Worm (Caenorhabditis elegans) whole organism, L3 larva: ENCODE data around the gene lgc-42.

Experiments
- R02D3.7 ChIP-seq: fragments of 150-350 bp; optimal IDR thresholded peaks from 2 replicates; lab custom pipeline; 2014; ENCODE audit warnings: missing biosample characterization, missing genetic modification characterization
- ceh-16 ChIP-seq: sonication (generic microtip); optimal IDR thresholded peaks from 2 replicates; lab custom pipeline; 2017; ENCODE audit warnings: missing biosample characterization, missing genetic modification characterization
- ceh-28 ChIP-seq: fragments of 150-350 bp; optimal IDR thresholded peaks from 2 replicates; lab custom pipeline; 2014; ENCODE audit warnings: missing biosample characterization, missing genetic modification reagents, missing genetic modification characterization
- egl-27 ChIP-seq: sonication (generic microtip); optimal IDR thresholded peaks from 4 replicates; lab custom pipeline; 2017; ENCODE audit warnings: missing biosample characterization, missing genetic modification reagents, missing genetic modification characterization
- eor-1 ChIP-seq, 2 experiments: fragments of 150-350 bp; optimal IDR thresholded peaks; 2 replicates each; lab custom pipeline; 2014 to 2018; ENCODE audit warnings: missing biosample characterization in 2 of 2, missing genetic modification characterization in 2 of 2
- fkh-2 ChIP-seq: fragments of 150-350 bp; optimal IDR thresholded peaks from 2 replicates; lab custom pipeline; 2014; ENCODE audit warnings: missing biosample characterization, missing genetic modification reagents, missing genetic modification characterization
- fos-1 ChIP-seq: fragments of 150-350 bp; optimal IDR thresholded peaks from 2 replicates; lab custom pipeline; 2014; ENCODE audit warnings: missing biosample characterization, missing genetic modification characterization
- lin-39 ChIP-seq: fragments of 150-350 bp; optimal IDR thresholded peaks from 2 replicates; lab custom pipeline; 2018; ENCODE audit warnings: missing biosample characterization, missing genetic modification reagents, missing genetic modification characterization
- nhr-237 ChIP-seq: fragments of 150-350 bp; optimal IDR thresholded peaks from 2 replicates; lab custom pipeline; 2014; ENCODE audit warnings: missing biosample characterization, missing genetic modification characterization
- pha-4 ChIP-seq: fragments of 150-350 bp; optimal IDR thresholded peaks from 2 replicates; lab custom pipeline; 2014; ENCODE audit warnings: missing biosample characterization, missing genetic modification reagents, missing genetic modification characterization
- pqm-1 ChIP-seq: fragments of 150-350 bp; optimal IDR thresholded peaks from 2 replicates; lab custom pipeline; 2017; ENCODE audit warnings: missing biosample characterization, missing genetic modification characterization, inconsistent platforms
- snpc-4 ChIP-seq: fragments of 150-350 bp; optimal IDR thresholded peaks from 2 replicates; lab custom pipeline; 2014; ENCODE audit warnings: missing biosample characterization, missing genetic modification characterization
- unc-62 ChIP-seq: fragments of 150-350 bp; sonication (generic microtip); optimal IDR thresholded peaks from 4 replicates; lab custom pipeline; 2014; ENCODE audit warnings: missing biosample characterization, missing genetic modification reagents, missing genetic modification characterization
- ztf-11 ChIP-seq: fragments of 150-350 bp; optimal IDR thresholded peaks from 2 replicates; lab custom pipeline; 2014; ENCODE audit warnings: missing biosample characterization, missing genetic modification characterization

DNA sequence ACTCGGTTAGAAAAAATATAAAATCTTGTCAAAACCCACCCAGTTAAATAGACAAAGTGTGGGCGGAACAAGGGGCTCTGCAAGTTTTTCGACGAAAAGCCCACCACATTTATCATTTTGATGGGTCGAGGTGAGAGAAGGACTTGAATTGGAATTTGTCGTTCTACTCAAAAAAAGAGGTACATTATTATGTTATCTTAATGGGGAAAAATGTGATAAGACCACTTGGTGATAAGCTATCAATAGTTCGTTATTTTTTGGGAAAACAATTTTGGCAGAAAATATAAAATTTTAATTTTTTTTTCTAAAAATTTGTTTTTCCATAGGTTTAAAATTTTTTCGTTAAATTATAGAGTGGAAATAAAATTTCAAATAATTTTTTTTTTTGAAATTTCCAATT, 52.2 kb downstream of the lgc-42 start:
- TF ChIP-seq unc-62 (GFP tag; lab: Kevin White, UChicago) (no peak), snpc-4 (tag; lab: Kevin White, UChicago) (no peak), fkh-2 (tag; lab: Kevin White, UChicago) (no peak), pqm-1 (tag; lab: Kevin White, UChicago) (no peak), pha-4 (tag; lab: Kevin White, UChicago) (no peak), lin-39 (tag; lab: Kevin White, UChicago) (no peak), ceh-16 (tag; lab: Kevin White, UChicago) (no peak), R02D3.7 (no peak), nhr-237 (no peak), eor-1 (tag; optimal IDR thresholded peaks at IDR 0.05; lab: Kevin White, UChicago) (no peak), ceh-28 (no peak), ztf-11 (tag; lab: Kevin White, UChicago) (no peak), egl-27 (tag; lab: Kevin White, UChicago) (no peak), fos-1 (tag; lab: Kevin White, UChicago) (no peak)
